Fruit fly (Drosophila melanogaster) whole organism, embryonic: Measurements from ENCODE around the gene Nup358.
A peak's percentile ranks its signal among the peaks of the same experiment; 100 is the strongest.

Experiments
- ATbp ChIP-seq: fragments of 200-800 bp; sonication (Bioruptor generic); optimal IDR thresholded peaks from 2 replicates; lab custom pipeline; 2017; ENCODE audit warnings: missing biosample characterization, mild to moderate bottlenecking, missing genetic modification characterization, missing genetic modification reagents
- Atf-2 ChIP-seq: fragments of 200-800 bp; sonication (Bioruptor generic); optimal IDR thresholded peaks from 2 replicates; lab custom pipeline; 2016; ENCODE audit warnings: missing biosample characterization, missing genetic modification characterization
- Atf3 ChIP-seq: fragments of 200-800 bp; sonication (Bioruptor generic); optimal IDR thresholded peaks from 3 replicates; lab custom pipeline; 2016; ENCODE audit warnings: missing biosample characterization, missing genetic modification characterization
- Atf6 ChIP-seq: fragments of 200-800 bp; sonication (Bioruptor generic); IDR thresholded peaks from 2 replicates; pipeline ENCODE4 v1.3.6; 2022; ENCODE audit warnings: missing biosample characterization, missing genetic modification characterization
- CG10274 ChIP-seq: fragments of 200-800 bp; sonication (Bioruptor generic); optimal IDR thresholded peaks from 3 replicates; lab custom pipeline; 2017; ENCODE audit warnings: missing biosample characterization, mild to moderate bottlenecking, missing genetic modification characterization
- CG10959 ChIP-seq: fragments of 200-800 bp; sonication (Bioruptor generic); IDR thresholded peaks from 2 replicates; pipeline ENCODE4 v1.3.6; 2022; ENCODE audit warnings: missing biosample characterization, missing genetic modification characterization
- CG11247 ChIP-seq: fragments of 200-800 bp; sonication (Bioruptor generic); IDR thresholded peaks from 2 replicates; pipeline ENCODE4 v1.3.6; 2022; ENCODE audit warnings: missing biosample characterization, missing genetic modification characterization
- CG11696 ChIP-seq: fragments of 200-800 bp; sonication (Bioruptor generic); IDR thresholded peaks from 2 replicates; pipeline ENCODE4 v1.3.6; 2022; ENCODE audit warnings: missing biosample characterization, missing genetic modification characterization
- CG15073 ChIP-seq: fragments of 200-800 bp; sonication (Bioruptor generic); optimal IDR thresholded peaks from 2 replicates; lab custom pipeline; 2016; ENCODE audit warnings: missing biosample characterization, missing genetic modification characterization
- CG17361 ChIP-seq: fragments of 200-800 bp; sonication (Bioruptor generic); IDR thresholded peaks from 3 replicates; pipeline ENCODE4 v1.3.6; 2022; ENCODE audit warnings: missing biosample characterization, missing genetic modification characterization
- CG1792 ChIP-seq: fragments of 200-800 bp; sonication (Bioruptor generic); optimal IDR thresholded peaks from 2 replicates; lab custom pipeline; 2016; ENCODE audit warnings: missing biosample characterization, missing genetic modification characterization
- CG18599 ChIP-seq: fragments of 200-800 bp; sonication (Bioruptor generic); optimal IDR thresholded peaks from 3 replicates; lab custom pipeline; 2017; ENCODE audit warnings: missing biosample characterization, missing genetic modification characterization, mild to moderate bottlenecking, moderate library complexity, missing genetic modification reagents
- CG31365 ChIP-seq: fragments of 200-800 bp; sonication (Bioruptor generic); optimal IDR thresholded peaks from 2 replicates; lab custom pipeline; 2018; ENCODE audit warnings: missing biosample characterization, mild to moderate bottlenecking, missing genetic modification characterization
- CG3163 ChIP-seq: fragments of 200-800 bp; sonication (Bioruptor generic); optimal IDR thresholded peaks from 3 replicates; lab custom pipeline; 2016; ENCODE audit warnings: missing biosample characterization, missing genetic modification characterization
- CG34422 ChIP-seq: fragments of 200-800 bp; sonication (Bioruptor generic); IDR thresholded peaks from 3 replicates; pipeline ENCODE4 v1.3.6; 2022; ENCODE audit warnings: missing biosample characterization, missing genetic modification characterization
- CG6175 ChIP-seq: fragments of 200-800 bp; sonication (Bioruptor generic); IDR thresholded peaks from 3 replicates; pipeline ENCODE4 v1.3.6; 2022; ENCODE audit warnings: missing biosample characterization, missing genetic modification characterization
- CG6854 ChIP-seq: fragments of 200-800 bp; sonication (Bioruptor generic); optimal IDR thresholded peaks from 3 replicates; lab custom pipeline; 2017; ENCODE audit warnings: missing biosample characterization, mild to moderate bottlenecking, missing genetic modification characterization
- CG9609 ChIP-seq: fragments of 200-800 bp; sonication (Bioruptor generic); optimal IDR thresholded peaks from 3 replicates; lab custom pipeline; 2016; ENCODE audit warnings: missing biosample characterization, missing genetic modification characterization
- Dek ChIP-seq: fragments of 200-800 bp; sonication (Bioruptor generic); optimal IDR thresholded peaks from 3 replicates; lab custom pipeline; 2019; ENCODE audit warnings: missing biosample characterization, mild to moderate bottlenecking, missing genetic modification characterization, moderate library complexity
- Dip2 ChIP-seq: fragments of 200-800 bp; sonication (Bioruptor generic); IDR thresholded peaks from 2 replicates; pipeline ENCODE4 v1.3.6; 2022; ENCODE audit warnings: missing biosample characterization, missing genetic modification characterization
- Doc3 ChIP-seq: fragments of 200-800 bp; sonication (Bioruptor generic); IDR thresholded peaks from 3 replicates; pipeline ENCODE4 v1.3.6; 2022; ENCODE audit warnings: missing biosample characterization, missing genetic modification characterization; ENCODE audit not compliant: partially characterized antibody
- HmgZ ChIP-seq: fragments of 200-800 bp; sonication (Bioruptor generic); optimal IDR thresholded peaks from 2 replicates; lab custom pipeline; 2018; ENCODE audit warnings: missing biosample characterization, mild to moderate bottlenecking, missing genetic modification characterization
- Hmr ChIP-seq: fragments of 200-800 bp; sonication (Bioruptor generic); optimal IDR thresholded peaks from 3 replicates; lab custom pipeline; 2017; ENCODE audit warnings: mild to moderate bottlenecking, missing biosample characterization, missing genetic modification reagents, missing genetic modification characterization
- Hmx ChIP-seq: fragments of 200-800 bp; sonication (Bioruptor generic); optimal IDR thresholded peaks from 2 replicates; lab custom pipeline; 2016; ENCODE audit warnings: missing biosample characterization, missing genetic modification characterization
- Hr78 ChIP-seq, 2 experiments: fragments of 200-800 bp in 1 of 2; fragments of >200 bp in 1 of 2; sonication (Bioruptor generic) in 1 of 2; optimal IDR thresholded peaks; 2 replicates each; lab custom pipeline; 2017 to 2019; ENCODE audit warnings: missing biosample characterization in 2 of 2, missing genetic modification characterization in 2 of 2, mild to moderate bottlenecking in 1 of 2, moderate library complexity in 1 of 2
- MBD-R2 ChIP-seq: fragments of 200-800 bp; sonication (Bioruptor generic); IDR thresholded peaks from 2 replicates; pipeline ENCODE4 v1.3.6; 2022; ENCODE audit warnings: missing biosample characterization, missing genetic modification characterization
- Meics ChIP-seq: fragments of 200-800 bp; sonication (Bioruptor generic); optimal IDR thresholded peaks from 2 replicates; lab custom pipeline; 2017; ENCODE audit warnings: missing biosample characterization, mild to moderate bottlenecking, missing genetic modification characterization
- Mrtf ChIP-seq: fragments of 200-800 bp; sonication (Bioruptor generic); IDR thresholded peaks from 3 replicates; pipeline ENCODE4 v1.3.6; 2022; ENCODE audit warnings: missing biosample characterization, missing genetic modification characterization
- Oaz ChIP-seq: fragments of 200-800 bp; sonication (Bioruptor generic); IDR thresholded peaks from 2 replicates; pipeline ENCODE4 v1.3.6; 2022; ENCODE audit warnings: missing biosample characterization, missing genetic modification characterization
- Sox102F ChIP-seq: fragments of 200-800 bp; sonication (Bioruptor generic); optimal IDR thresholded peaks from 2 replicates; lab custom pipeline; 2018; ENCODE audit warnings: missing biosample characterization, mild to moderate bottlenecking, missing genetic modification characterization, moderate library complexity
- TFAM ChIP-seq: fragments of 200-800 bp; sonication (Bioruptor generic); optimal IDR thresholded peaks from 2 replicates; lab custom pipeline; 2017; ENCODE audit warnings: missing biosample characterization, missing genetic modification characterization, inconsistent platforms
- Taf1 ChIP-seq: fragments of 200-800 bp; sonication (Bioruptor generic); IDR thresholded peaks from 2 replicates; pipeline ENCODE4 v1.3.6; 2022; ENCODE audit warnings: missing biosample characterization, missing genetic modification characterization
- ase ChIP-seq: fragments of 200-800 bp; sonication (Bioruptor generic); IDR thresholded peaks from 3 replicates; pipeline ENCODE4 v1.3.6; 2022; ENCODE audit warnings: missing biosample characterization, missing genetic modification characterization
- bbx ChIP-seq: fragments of 200-800 bp; sonication (Bioruptor generic); IDR thresholded peaks from 2 replicates; pipeline ENCODE4 v1.3.6; 2022; ENCODE audit warnings: missing biosample characterization, missing genetic modification characterization; ENCODE audit not compliant: partially characterized antibody
- chm ChIP-seq: fragments of 200-800 bp; sonication (Bioruptor generic); IDR thresholded peaks from 2 replicates; pipeline ENCODE4 v1.3.6; 2022; ENCODE audit warnings: missing biosample characterization, missing genetic modification characterization
- croc ChIP-seq: fragments of 200-800 bp; sonication (Bioruptor generic); conservative IDR thresholded peaks from 3 replicates; pipeline ENCODE4 v1.3.6; 2022; ENCODE audit warnings: missing biosample characterization, missing genetic modification characterization
- dati ChIP-seq: fragments of 200-800 bp; sonication (Bioruptor generic); IDR thresholded peaks from 2 replicates; pipeline ENCODE4 v1.3.6; 2022; ENCODE audit warnings: missing biosample characterization, missing genetic modification characterization
- disco-r ChIP-seq: fragments of 200-800 bp; sonication (Bioruptor generic); optimal IDR thresholded peaks from 2 replicates; lab custom pipeline; 2016; ENCODE audit warnings: missing biosample characterization, missing genetic modification characterization
- gce ChIP-seq: fragments of 200-800 bp; sonication (Bioruptor generic); IDR thresholded peaks from 3 replicates; pipeline ENCODE4 v1.3.6; 2022; ENCODE audit warnings: missing biosample characterization, missing genetic modification characterization
- gsb ChIP-seq: fragments of 200-800 bp; sonication (Bioruptor generic); IDR thresholded peaks from 2 replicates; pipeline ENCODE4 v1.3.6; 2022; ENCODE audit warnings: missing biosample characterization, missing genetic modification characterization
- gt ChIP-seq: fragments of 200-800 bp; sonication (Bioruptor generic); IDR thresholded peaks from 2 replicates; pipeline ENCODE4 v1.3.6; 2022; ENCODE audit warnings: missing biosample characterization, missing genetic modification characterization
- maf-S ChIP-seq: fragments of 200-800 bp; sonication (Bioruptor generic); optimal IDR thresholded peaks from 2 replicates; lab custom pipeline; 2016; ENCODE audit warnings: missing biosample characterization, missing genetic modification characterization
- mam ChIP-seq: fragments of 200-800 bp; sonication (Bioruptor generic); optimal IDR thresholded peaks from 3 replicates; lab custom pipeline; 2016; ENCODE audit warnings: missing biosample characterization, missing genetic modification characterization
- mirr ChIP-seq: fragments of 200-800 bp; sonication (Bioruptor generic); optimal IDR thresholded peaks from 3 replicates; lab custom pipeline; 2018; ENCODE audit warnings: missing biosample characterization, mild to moderate bottlenecking, missing genetic modification characterization
- shn ChIP-seq: fragments of 200-800 bp; sonication (Bioruptor generic); optimal IDR thresholded peaks from 3 replicates; lab custom pipeline; 2016; ENCODE audit warnings: missing biosample characterization, missing genetic modification characterization
- sima ChIP-seq: fragments of 200-800 bp; sonication (Bioruptor generic); optimal IDR thresholded peaks from 2 replicates; lab custom pipeline; 2016; ENCODE audit warnings: missing biosample characterization, missing genetic modification characterization
- sna ChIP-seq: fragments of 200-800 bp; sonication (Bioruptor generic); IDR thresholded peaks from 2 replicates; pipeline ENCODE4 v1.3.6; 2022; ENCODE audit warnings: missing biosample characterization, missing genetic modification characterization; ENCODE audit not compliant: partially characterized antibody
- sob ChIP-seq: fragments of 200-800 bp; sonication (Bioruptor generic); IDR thresholded peaks from 2 replicates; pipeline ENCODE4 v1.3.6; 2022; ENCODE audit warnings: missing biosample characterization, missing genetic modification characterization
- tll ChIP-seq, 2 experiments: fragments of 200-800 bp in 1 of 2; fragments of >200 bp in 1 of 2; sonication (Bioruptor generic) in 1 of 2; optimal IDR thresholded peaks; 2 replicates each; lab custom pipeline; 2017 to 2019; ENCODE audit warnings: missing biosample characterization in 2 of 2, missing genetic modification characterization in 2 of 2, mild to moderate bottlenecking in 1 of 2, moderate library complexity in 1 of 2

Nup358 gene

dm6 chr3R:25232271-25232989 lies 16.7 kb upstream of the Nup358 start, which contains the start of gene Cad96Cb (continued):
- TF ChIP-seq Taf1 (GFP tag; lab: Robert Waterston, UW) = no peak
- peak; percentile 41 for TF ChIP-seq CG10274
- TF ChIP-seq mirr = no peak
- peak; percentile 53 for TF ChIP-seq shn (GFP tag; lab: Kevin White, UChicago)
- no peak for TF ChIP-seq gsb (GFP tag; lab: Robert Waterston, UW)
- peak; percentile 36 for TF ChIP-seq CG10959 (GFP tag; lab: Robert Waterston, UW)
- no peak for TF ChIP-seq sna (GFP tag; lab: Robert Waterston, UW)
- TF ChIP-seq Mrtf = peak; percentile 38; the same call in 1 of the 3 replicates
- peak; percentile 72 for TF ChIP-seq CG6854
- TF ChIP-seq CG18599 (GFP tag; lab: Kevin White, UChicago) = peak; percentile 78
- peak; percentile 58 for TF ChIP-seq Hmr (GFP tag; lab: Kevin White, UChicago)
- peak; percentile 69 for TF ChIP-seq Meics (GFP tag; lab: Kevin White, UChicago)
- TF ChIP-seq CG11247 (GFP tag; lab: Robert Waterston, UW) = peak; percentile 30; the same call in 1 of the 2 replicates
- TF ChIP-seq CG9609 (GFP tag; lab: Kevin White, UChicago) = peak; percentile 75
- no peak for TF ChIP-seq CG31365 (tag; lab: Kevin White, UChicago)
- 0 out of 2 replicates have a peak, but pooled peaks have one; percentile 42 for TF ChIP-seq Oaz (GFP tag; lab: Robert Waterston, UW)
- TF ChIP-seq CG34422 (GFP tag; lab: Robert Waterston, UW) = peak; percentile 41; the same call in 2 of the 3 replicates
- TF ChIP-seq maf-S = peak; percentile 50
- peak; percentile 39 for TF ChIP-seq HmgZ (tag; lab: Kevin White, UChicago)
- TF ChIP-seq croc (GFP tag; lab: Robert Waterston, UW) = peak; percentile 74
- no peak for TF ChIP-seq bbx (GFP tag; lab: Robert Waterston, UW)
- no peak for TF ChIP-seq MBD-R2 (GFP tag; lab: Robert Waterston, UW)
- peak; percentile 80 for TF ChIP-seq Atf3
- TF ChIP-seq Hr78 (GFP tag; optimal IDR thresholded peaks at IDR 0.05; lab: Kevin White, UChicago) = peak in 1 of 2 experiments; percentile 85
- TF ChIP-seq CG6175 (GFP tag; lab: Robert Waterston, UW) = 0 out of 3 replicates have a peak, but pooled peaks have one; percentile 41
- TF ChIP-seq chm (GFP tag; lab: Robert Waterston, UW) = 0 out of 2 replicates have a peak, but pooled peaks have one; percentile 10
- peak; percentile 22 for TF ChIP-seq TFAM (GFP tag; lab: Kevin White, UChicago)
- TF ChIP-seq Atf-2 (GFP tag; lab: Kevin White, UChicago) = peak; percentile 88
- peak; percentile 36; the same call in 1 of the 2 replicates for TF ChIP-seq Atf6 (GFP tag; lab: Robert Waterston, UW)
- TF ChIP-seq sima (GFP tag; lab: Kevin White, UChicago) = peak; percentile 30
- peak; percentile 34 for TF ChIP-seq Hmx (GFP tag; lab: Kevin White, UChicago)
- TF ChIP-seq gce (GFP tag; lab: Robert Waterston, UW) = 0 out of 3 replicates have a peak, but pooled peaks have one; percentile 35
- TF ChIP-seq CG3163 (GFP tag; lab: Kevin White, UChicago) = peak; percentile 58
- no peak for TF ChIP-seq dati (GFP tag; lab: Robert Waterston, UW)
- TF ChIP-seq CG17361 (GFP tag; lab: Robert Waterston, UW) = peak; percentile 97
- peak; percentile 53 for TF ChIP-seq mam (GFP tag; lab: Kevin White, UChicago)
- TF ChIP-seq Dip2 (GFP tag; lab: Robert Waterston, UW) = no peak
- TF ChIP-seq disco-r (GFP tag; lab: Kevin White, UChicago) = peak; percentile 73
- peak; percentile 46 for TF ChIP-seq Dek
- peak; percentile 35; the same call in 1 of the 3 replicates for TF ChIP-seq ase (GFP tag; lab: Robert Waterston, UW)
- peak; percentile 87 for TF ChIP-seq CG11696 (GFP tag; lab: Robert Waterston, UW)
- no peak for TF ChIP-seq sob
- no peak; the same call in 1 of the 2 replicates for TF ChIP-seq gt
- TF ChIP-seq tll (GFP tag; optimal IDR thresholded peaks at IDR 0.05; lab: Kevin White, UChicago) = no peak
- TF ChIP-seq CG15073 (GFP tag; lab: Kevin White, UChicago) = peak; percentile 20
- peak; percentile 63 for TF ChIP-seq CG1792 (GFP tag; lab: Kevin White, UChicago)
- peak; percentile 86 for TF ChIP-seq Sox102F (GFP tag; lab: Kevin White, UChicago)
- no peak for TF ChIP-seq Doc3
- TF ChIP-seq ATbp (GFP tag; lab: Kevin White, UChicago) = peak; percentile 86
